Worm (Caenorhabditis elegans): Measurements from ENCODE around the gene cdf-2.

DNA sequence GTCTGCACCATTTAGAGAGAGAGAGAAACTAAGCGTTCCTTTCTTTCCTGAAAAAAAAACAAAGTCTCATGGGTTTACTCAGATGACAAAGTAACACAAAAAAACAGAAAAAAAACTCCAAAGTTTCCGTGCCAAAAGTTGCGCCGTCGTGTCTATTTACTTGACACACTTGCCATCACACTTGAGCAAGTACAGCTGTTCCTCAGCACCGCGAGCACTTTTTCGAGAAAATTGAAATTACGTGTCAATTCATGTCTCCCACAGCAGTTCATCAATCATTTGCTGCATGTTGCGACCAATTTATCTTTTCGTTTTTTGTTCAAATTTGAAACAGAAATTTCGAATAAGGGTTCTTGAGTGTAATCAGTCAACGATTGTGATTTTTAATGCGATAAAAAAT, 30.2 kb downstream of the cdf-2 start:
- TF ChIP-seq nhr-11 (tag; optimal IDR thresholded peaks at IDR 0.05) (no peak), nhr-237 (tag; optimal IDR thresholded peaks at IDR 0.05) (no peak), sox-4 (tag; optimal IDR thresholded peaks at IDR 0.05) (no peak)

Measured in whole organism, L1 larva.